Fruit fly (Drosophila melanogaster) whole organism, pupa: ENCODE results near the gene Ugt301D1.

Experiments
- CG10348 ChIP-seq: fragments of 200-800 bp; sonication (Bioruptor generic); IDR thresholded peaks from 2 replicates; pipeline ENCODE4 v1.3.6; 2022; ENCODE audit warnings: missing biosample characterization, missing genetic modification characterization
- CG4496 ChIP-seq: fragments of 200-800 bp; sonication (Bioruptor generic); IDR thresholded peaks from 3 replicates; pipeline ENCODE4 v1.3.6; 2022; ENCODE audit warnings: missing biosample characterization, missing genetic modification characterization
- D1 ChIP-seq: fragments of 200-800 bp; sonication (Bioruptor generic); optimal IDR thresholded peaks from 2 replicates; lab custom pipeline; 2018; ENCODE audit warnings: missing biosample characterization, mild to moderate bottlenecking, missing genetic modification characterization, moderate library complexity
- rn ChIP-seq: fragments of 200-800 bp; sonication (Bioruptor generic); IDR thresholded peaks from 2 replicates; pipeline ENCODE4 v1.3.6; 2022; ENCODE audit warnings: missing biosample characterization, missing genetic modification characterization

dm6 chr2L:18503760-18504159, 5.6 kb upstream of the Ugt301D1 start, which contains the start of gene kon:
- TF ChIP-seq rn (no peak), CG4496 (GFP tag; lab: Robert Waterston, UW) (peak; percentile 67; the same call in 2 of the 3 replicates), CG10348 (GFP tag; lab: Robert Waterston, UW) (no peak), D1 (no peak)
